Fruit fly (Drosophila melanogaster) whole organism, embryonic: Measurements from ENCODE around the gene sni.

ENCODE experiments used
- Abd-B ChIP-seq: fragments of 200-800 bp; sonication (Bioruptor generic); optimal IDR thresholded peaks from 2 replicates; lab custom pipeline; 2018; ENCODE audit warnings: missing biosample characterization, mild to moderate bottlenecking, missing genetic modification characterization, moderate library complexity
- Awh ChIP-seq: fragments of 200-800 bp; sonication (Bioruptor generic); IDR thresholded peaks from 2 replicates; pipeline ENCODE4, ENCODE4 v1.3.6; 2022; ENCODE audit warnings: missing biosample characterization, missing genetic modification characterization
- BtbVII ChIP-seq: fragments of 200-800 bp; sonication (Bioruptor generic); optimal IDR thresholded peaks from 3 replicates; lab custom pipeline; 2017; ENCODE audit warnings: missing biosample characterization, mild to moderate bottlenecking, missing genetic modification characterization
- CG11560 ChIP-seq: fragments of 200-800 bp; sonication (Bioruptor generic); IDR thresholded peaks from 3 replicates; pipeline ENCODE4 v1.3.6; 2022; ENCODE audit warnings: missing biosample characterization, missing genetic modification characterization
- CG11696 ChIP-seq: fragments of 200-800 bp; sonication (Bioruptor generic); IDR thresholded peaks from 2 replicates; pipeline ENCODE4 v1.3.6; 2022; ENCODE audit warnings: missing biosample characterization, missing genetic modification characterization
- CG12104 ChIP-seq: fragments of 200-800 bp; sonication (Bioruptor generic); optimal IDR thresholded peaks from 3 replicates; lab custom pipeline; 2016; ENCODE audit warnings: missing biosample characterization, missing genetic modification characterization
- CG12769 ChIP-seq: fragments of 200-800 bp; sonication (Bioruptor generic); optimal IDR thresholded peaks from 2 replicates; lab custom pipeline; 2019; ENCODE audit warnings: missing biosample characterization, mild to moderate bottlenecking, missing genetic modification characterization, moderate library complexity
- CG13424 ChIP-seq: fragments of 200-800 bp; sonication (Bioruptor generic); optimal IDR thresholded peaks from 2 replicates; lab custom pipeline; 2019; ENCODE audit warnings: missing biosample characterization, mild to moderate bottlenecking, missing genetic modification characterization, moderate library complexity
- CG13624 ChIP-seq: fragments of 200-800 bp; sonication (Bioruptor generic); optimal IDR thresholded peaks from 2 replicates; lab custom pipeline; 2016; ENCODE audit warnings: missing biosample characterization, missing genetic modification characterization
- CG1603 ChIP-seq: fragments of 200-800 bp; sonication (Bioruptor generic); optimal IDR thresholded peaks from 2 replicates; lab custom pipeline; 2019; ENCODE audit warnings: missing biosample characterization, mild to moderate bottlenecking, missing genetic modification characterization, moderate library complexity
- CG16813 ChIP-seq: fragments of 200-800 bp; sonication (Bioruptor generic); IDR thresholded peaks from 3 replicates; pipeline ENCODE4 v1.3.6; 2022; ENCODE audit warnings: missing biosample characterization, missing genetic modification characterization; ENCODE audit not compliant: partially characterized antibody
- CG18262 ChIP-seq: fragments of 200-800 bp; optimal IDR thresholded peaks from 3 replicates; lab custom pipeline; 2019; ENCODE audit warnings: missing biosample characterization, mild to moderate bottlenecking, missing genetic modification characterization, moderate library complexity
- CG32532 ChIP-seq: fragments of 200-800 bp; sonication (Bioruptor generic); IDR thresholded peaks from 2 replicates; pipeline ENCODE4 v1.3.6; 2022; ENCODE audit warnings: missing biosample characterization, missing genetic modification characterization
- CG3281 ChIP-seq: fragments of 200-800 bp; sonication (Bioruptor generic); optimal IDR thresholded peaks from 3 replicates; lab custom pipeline; 2017; ENCODE audit warnings: missing biosample characterization, mild to moderate bottlenecking, missing genetic modification characterization
- CG3407 ChIP-seq: fragments of 200-800 bp; sonication (Bioruptor generic); optimal IDR thresholded peaks from 2 replicates; lab custom pipeline; 2018; ENCODE audit warnings: missing biosample characterization, mild to moderate bottlenecking, missing genetic modification characterization
- CG34422 ChIP-seq: fragments of 200-800 bp; sonication (Bioruptor generic); IDR thresholded peaks from 3 replicates; pipeline ENCODE4 v1.3.6; 2022; ENCODE audit warnings: missing biosample characterization, missing genetic modification characterization
- CG4282 ChIP-seq: fragments of 200-800 bp; sonication (Bioruptor generic); optimal IDR thresholded peaks from 2 replicates; lab custom pipeline; 2016; ENCODE audit warnings: missing biosample characterization, missing genetic modification characterization
- CG6813 ChIP-seq: fragments of 200-800 bp; sonication (Bioruptor generic); optimal IDR thresholded peaks from 2 replicates; lab custom pipeline; 2017; ENCODE audit warnings: missing biosample characterization, missing genetic modification characterization, mild to moderate bottlenecking, moderate library complexity, missing genetic modification reagents
- CG7372 ChIP-seq: fragments of 200-800 bp; sonication (Bioruptor generic); IDR thresholded peaks from 2 replicates; pipeline ENCODE4 v1.3.6; 2022; ENCODE audit warnings: missing biosample characterization, missing genetic modification characterization
- CG7963 ChIP-seq: fragments of 200-800 bp; sonication (Bioruptor generic); IDR thresholded peaks from 3 replicates; pipeline ENCODE4 v1.3.6; 2022; ENCODE audit warnings: missing biosample characterization, missing genetic modification characterization; ENCODE audit not compliant: partially characterized antibody
- CG8290 ChIP-seq, 3 experiments: fragments of 200-800 bp; sonication (Bioruptor generic); optimal IDR thresholded peaks; 2 replicates each; lab custom pipeline; 2016 to 2019; ENCODE audit warnings: missing biosample characterization in 3 of 3, missing genetic modification characterization in 3 of 3, mild to moderate bottlenecking in 2 of 3, moderate library complexity in 1 of 3
- CG8359 ChIP-seq: fragments of 200-800 bp; sonication (Bioruptor generic); optimal IDR thresholded peaks from 2 replicates; lab custom pipeline; 2017; ENCODE audit warnings: missing biosample characterization, mild to moderate bottlenecking, missing genetic modification characterization, borderline replicate concordance
- CG9932 ChIP-seq: fragments of 200-800 bp; sonication (Bioruptor generic); IDR thresholded peaks from 2 replicates; pipeline ENCODE4 v1.3.6; 2022; ENCODE audit warnings: missing biosample characterization, missing genetic modification characterization
- D ChIP-seq, 2 experiments: fragments of 200-800 bp in 1 of 2; fragments of >200 bp in 1 of 2; sonication (Bioruptor generic) in 1 of 2; optimal IDR thresholded peaks; 2 replicates in 1 of 2; 3 replicates in 1 of 2; lab custom pipeline; 2017; ENCODE audit warnings: mild to moderate bottlenecking in 1 of 2, missing biosample characterization in 1 of 2, missing genetic modification characterization in 1 of 2, missing genetic modification reagents in 1 of 2
- Deaf1 ChIP-seq: fragments of 200-800 bp; optimal IDR thresholded peaks from 3 replicates; lab custom pipeline; 2019; ENCODE audit warnings: missing biosample characterization, mild to moderate bottlenecking, missing genetic modification characterization, moderate library complexity
- MBD-R2 ChIP-seq: fragments of 200-800 bp; sonication (Bioruptor generic); IDR thresholded peaks from 2 replicates; pipeline ENCODE4 v1.3.6; 2022; ENCODE audit warnings: missing biosample characterization, missing genetic modification characterization
- Sin3A ChIP-seq: fragments of >200 bp; optimal IDR thresholded peaks from 2 replicates; lab custom pipeline; 2018
- Sry-δ ChIP-seq: fragments of 200-800 bp; sonication (Bioruptor generic); optimal IDR thresholded peaks from 2 replicates; lab custom pipeline; 2016; ENCODE audit warnings: missing biosample characterization, missing genetic modification characterization
- ap ChIP-seq: fragments of 200-800 bp; sonication (Bioruptor generic); IDR thresholded peaks from 2 replicates; pipeline ENCODE4 v1.3.6; 2022; ENCODE audit warnings: missing biosample characterization, missing genetic modification characterization
- cg ChIP-seq: fragments of 200-800 bp; sonication (Bioruptor generic); optimal IDR thresholded peaks from 3 replicates; lab custom pipeline; 2019; ENCODE audit warnings: missing biosample characterization, mild to moderate bottlenecking, missing genetic modification characterization, moderate library complexity
- chinmo ChIP-seq: fragments of 200-800 bp; sonication (Bioruptor generic); IDR thresholded peaks from 4 replicates; pipeline ENCODE4 v1.3.6; 2022; ENCODE audit warnings: missing biosample characterization, missing genetic modification characterization; ENCODE audit not compliant: partially characterized antibody
- danr ChIP-seq: fragments of 200-800 bp; sonication (Bioruptor generic); IDR thresholded peaks from 2 replicates; pipeline ENCODE4 v1.3.6; 2022; ENCODE audit warnings: missing biosample characterization, missing genetic modification characterization
- dimm ChIP-seq: fragments of 200-800 bp; sonication (Bioruptor generic); IDR thresholded peaks from 2 replicates; pipeline ENCODE4 v1.3.6; 2022; ENCODE audit warnings: missing biosample characterization, missing genetic modification characterization
- gcm ChIP-seq: fragments of 200-800 bp; sonication (Bioruptor generic); optimal IDR thresholded peaks from 2 replicates; lab custom pipeline; 2019; ENCODE audit warnings: missing biosample characterization, mild to moderate bottlenecking, missing genetic modification characterization, moderate library complexity
- gfzf ChIP-seq: fragments of 200-800 bp; sonication (Bioruptor generic); optimal IDR thresholded peaks from 2 replicates; lab custom pipeline; 2016; ENCODE audit warnings: missing biosample characterization, mild to moderate bottlenecking, missing genetic modification characterization, moderate library complexity
- gt ChIP-seq: fragments of 200-800 bp; sonication (Bioruptor generic); IDR thresholded peaks from 2 replicates; pipeline ENCODE4 v1.3.6; 2022; ENCODE audit warnings: missing biosample characterization, missing genetic modification characterization
- her ChIP-seq: fragments of 200-800 bp; sonication (Bioruptor generic); optimal IDR thresholded peaks from 2 replicates; lab custom pipeline; 2016; ENCODE audit warnings: missing biosample characterization, missing genetic modification characterization
- mirr ChIP-seq: fragments of 200-800 bp; sonication (Bioruptor generic); optimal IDR thresholded peaks from 3 replicates; lab custom pipeline; 2018; ENCODE audit warnings: missing biosample characterization, mild to moderate bottlenecking, missing genetic modification characterization
- mld ChIP-seq: fragments of 200-800 bp; sonication (Bioruptor generic); IDR thresholded peaks from 3 replicates; pipeline ENCODE4 v1.3.6; 2022; ENCODE audit warnings: missing biosample characterization, missing genetic modification characterization; ENCODE audit not compliant: partially characterized antibody
- pita ChIP-seq: fragments of 200-800 bp; sonication (Bioruptor generic); optimal IDR thresholded peaks from 2 replicates; lab custom pipeline; 2017; ENCODE audit warnings: missing biosample characterization, mild to moderate bottlenecking, missing genetic modification characterization
- pnt ChIP-seq: fragments of 200-800 bp; sonication (Bioruptor generic); optimal IDR thresholded peaks from 3 replicates; lab custom pipeline; 2016; ENCODE audit warnings: missing biosample characterization, missing genetic modification characterization
- rib ChIP-seq: fragments of 200-800 bp; sonication (Bioruptor generic); IDR thresholded peaks from 2 replicates; pipeline ENCODE4 v1.3.6; 2022; ENCODE audit warnings: missing biosample characterization, missing genetic modification characterization
- so ChIP-seq: fragments of 200-800 bp; sonication (Bioruptor generic); IDR thresholded peaks from 3 replicates; pipeline ENCODE4 v1.3.6; 2022; ENCODE audit warnings: missing biosample characterization, missing genetic modification characterization
- sqz ChIP-seq: fragments of 200-800 bp; sonication (Bioruptor generic); optimal IDR thresholded peaks from 3 replicates; lab custom pipeline; 2018; ENCODE audit warnings: missing biosample characterization, mild to moderate bottlenecking, missing genetic modification characterization
- trh ChIP-seq: fragments of 200-800 bp; sonication (Bioruptor generic); optimal IDR thresholded peaks from 2 replicates; lab custom pipeline; 2016; ENCODE audit warnings: missing biosample characterization, missing genetic modification characterization
- vvl ChIP-seq: fragments of 200-800 bp; sonication (Bioruptor generic); IDR thresholded peaks from 2 replicates; pipeline ENCODE4 v1.3.6; 2022; ENCODE audit warnings: missing biosample characterization, missing genetic modification characterization
- zen2 ChIP-seq: fragments of 200-800 bp; sonication (Bioruptor generic); IDR thresholded peaks from 3 replicates; pipeline ENCODE4 v1.3.6; 2022; ENCODE audit warnings: missing biosample characterization, missing genetic modification characterization; ENCODE audit not compliant: partially characterized antibody

The sni gene

dm6 chrX:8243966-8244895, at the start of gene sni (continued):
- no peak for TF ChIP-seq mld
- peak; percentile 23 for TF ChIP-seq CG3281 (GFP tag; lab: Kevin White, UChicago)
- peak; percentile 3 for TF ChIP-seq CG13424 (tag; lab: Kevin White, UChicago)
- TF ChIP-seq danr (GFP tag; lab: Robert Waterston, UW), result no peak
- 0 out of 2 replicates have a peak, but pooled peaks have one; percentile 26 for TF ChIP-seq rib
- no peak for TF ChIP-seq ap
- 0 out of 3 replicates have a peak, but pooled peaks have one; percentile 13 for TF ChIP-seq zen2 (GFP tag; lab: Robert Waterston, UW)
- TF ChIP-seq BtbVII (GFP tag; lab: Kevin White, UChicago), result peak; percentile 1
- TF ChIP-seq her (GFP tag; lab: Kevin White, UChicago), result peak; percentile 52
- TF ChIP-seq CG12104, result no peak
- TF ChIP-seq CG9932 (GFP tag; lab: Robert Waterston, UW), result no peak
- TF ChIP-seq CG11560 (tag; lab: Robert Waterston, UW), result no peak
- peak; percentile 56 for TF ChIP-seq Sin3A
- TF ChIP-seq gcm (GFP tag; lab: Kevin White, UChicago), result no peak
- no peak for TF ChIP-seq CG34422 (GFP tag; lab: Robert Waterston, UW)
- TF ChIP-seq Sry-δ (GFP tag; lab: Kevin White, UChicago), result peak; percentile 39
- peak; percentile 15 for TF ChIP-seq CG18262 (tag; lab: Kevin White, UChicago)
- peak; percentile 24; the same call in 1 of the 2 replicates for TF ChIP-seq vvl (GFP tag; lab: Robert Waterston, UW)
- no peak for TF ChIP-seq D (optimal IDR thresholded peaks at IDR 0.05; lab: Kevin White, UChicago)
- TF ChIP-seq D (GFP tag; optimal IDR thresholded peaks at IDR 0.05; lab: Kevin White, UChicago), result peak; percentile 4
- peak; percentile 15 for TF ChIP-seq CG12769 (tag; lab: Kevin White, UChicago)
- TF ChIP-seq CG13624, result no peak
- no peak for TF ChIP-seq CG7372 (GFP tag; lab: Robert Waterston, UW)
- no peak for TF ChIP-seq CG6813 (GFP tag; lab: Kevin White, UChicago)
- peak; percentile 24 for TF ChIP-seq gfzf
- peak; percentile 11 for TF ChIP-seq CG1603 (tag; lab: Kevin White, UChicago)
- 0 out of 3 replicates have a peak, but pooled peaks have one; percentile 44 for TF ChIP-seq CG7963 (GFP tag; lab: Robert Waterston, UW)
- TF ChIP-seq Deaf1 (tag; lab: Kevin White, UChicago), result no peak
- TF ChIP-seq cg (GFP tag; lab: Kevin White, UChicago), result no peak
- no peak for TF ChIP-seq chinmo (GFP tag; lab: Robert Waterston, UW)
- TF ChIP-seq mirr (GFP tag; lab: Kevin White, UChicago), result no peak
- peak; percentile 46; the same call in 1 of the 2 replicates for TF ChIP-seq CG32532
- TF ChIP-seq so (GFP tag; lab: Robert Waterston, UW), result 0 out of 3 replicates have a peak, but pooled peaks have one; percentile 10
- TF ChIP-seq CG4282, result no peak
- TF ChIP-seq CG3407, result no peak
- TF ChIP-seq pnt (GFP tag; lab: Kevin White, UChicago), result no peak
- no peak for TF ChIP-seq sqz
- TF ChIP-seq pita (GFP tag; lab: Kevin White, UChicago), result no peak
- TF ChIP-seq MBD-R2 (GFP tag; lab: Robert Waterston, UW), result 0 out of 2 replicates have a peak, but pooled peaks have one; percentile 25
- TF ChIP-seq CG8290 (GFP tag; optimal IDR thresholded peaks at IDR 0.05; lab: Kevin White, UChicago), result no peak
- no peak for TF ChIP-seq CG8290 (tag; optimal IDR thresholded peaks at IDR 0.05; lab: Kevin White, UChicago)
- no peak for TF ChIP-seq trh (GFP tag; lab: Kevin White, UChicago)
- TF ChIP-seq CG11696 (GFP tag; lab: Robert Waterston, UW), result peak; percentile 93
- TF ChIP-seq gt (GFP tag; lab: Robert Waterston, UW), result no peak
- TF ChIP-seq dimm (GFP tag; lab: Robert Waterston, UW), result no peak
- peak; percentile 49; the same call in 2 of the 3 replicates for TF ChIP-seq CG16813 (GFP tag; lab: Robert Waterston, UW)
- TF ChIP-seq CG8359 (GFP tag; lab: Kevin White, UChicago), result no peak
- no peak for TF ChIP-seq Awh (GFP tag; lab: Robert Waterston, UW)
- TF ChIP-seq Abd-B (GFP tag; lab: Kevin White, UChicago), result no peak
